Worm (Caenorhabditis elegans) whole organism, young adult: ENCODE results near the gene F36H1.3.

Source experiments
- ama-1 ChIP-seq, 3 experiments: fragments of 150-350 bp in 1 of 3; sonication (generic microtip) in 2 of 3; optimal IDR thresholded peaks; 2 replicates each; lab custom pipeline; 2014 to 2018; ENCODE audit warnings: missing biosample characterization in 2 of 3, missing genetic modification characterization in 2 of 3, missing genetic modification reagents in 2 of 3
- ccch-3 ChIP-seq: fragments of 200-800 bp; sonication (Bioruptor generic); optimal IDR thresholded peaks from 2 replicates; lab custom pipeline; 2018; ENCODE audit warnings: mild to moderate bottlenecking, missing genetic modification characterization, missing compliant biosample characterization
- ceh-91 ChIP-seq: fragments of 200-800 bp; sonication (Bioruptor generic); IDR thresholded peaks from 2 replicates; pipeline ENCODE4 v1.3.6; 2022; ENCODE audit warnings: missing genetic modification reagents, missing genetic modification characterization, missing compliant biosample characterization
- nfya-1 ChIP-seq: sonication (generic microtip); optimal IDR thresholded peaks from 2 replicates; lab custom pipeline; 2017; ENCODE audit warnings: antibody characterized with exemption, missing compliant biosample characterization, missing genetic modification characterization, borderline replicate concordance; ENCODE audit not compliant: insufficient read depth
- pha-4 ChIP-seq: fragments of 150-350 bp; sonication (generic microtip); optimal IDR thresholded peaks from 2 replicates; lab custom pipeline; 2014; ENCODE audit warnings: missing biosample characterization, missing genetic modification reagents, missing genetic modification characterization
- unc-62 ChIP-seq: fragments of 150-350 bp; optimal IDR thresholded peaks from 2 replicates; lab custom pipeline; 2014; ENCODE audit warnings: missing biosample characterization, missing genetic modification reagents, missing genetic modification characterization

- TF ChIP-seq ceh-91 (GFP tag; lab: Robert Waterston, UW) = no peak
- TF ChIP-seq unc-62 (GFP tag; lab: Kevin White, UChicago) = no peak
- no peak for TF ChIP-seq ama-1 (optimal IDR thresholded peaks at IDR 0.05; lab: Kevin White, UChicago)
- TF ChIP-seq ama-1 (GFP tag; optimal IDR thresholded peaks at IDR 0.05; lab: Kevin White, UChicago) = no peak
- TF ChIP-seq ccch-3 (GFP tag; lab: Kevin White, UChicago) = no peak
- no peak for TF ChIP-seq pha-4 (tag; lab: Kevin White, UChicago)
- no peak for TF ChIP-seq nfya-1
Observed at ce11 chrIV:11101383-11101782, 51.5 kb downstream of the F36H1.3 start, which contains the start of gene srlf-18.
